Worm (Caenorhabditis elegans) whole organism, early embryonic: ENCODE measurements around the gene D2062.1.

Source experiments
- aly-1 ChIP-seq: sonication (generic microtip); optimal IDR thresholded peaks from 2 replicates; lab custom pipeline; 2016; ENCODE audit warnings: missing genetic modification characterization, missing compliant biosample characterization
- ceh-13 ChIP-seq: fragments of 200-800 bp; sonication (Bioruptor generic); optimal IDR thresholded peaks from 2 replicates; lab custom pipeline; 2018; ENCODE audit warnings: mild to moderate bottlenecking, missing genetic modification characterization, missing compliant biosample characterization

DNA sequence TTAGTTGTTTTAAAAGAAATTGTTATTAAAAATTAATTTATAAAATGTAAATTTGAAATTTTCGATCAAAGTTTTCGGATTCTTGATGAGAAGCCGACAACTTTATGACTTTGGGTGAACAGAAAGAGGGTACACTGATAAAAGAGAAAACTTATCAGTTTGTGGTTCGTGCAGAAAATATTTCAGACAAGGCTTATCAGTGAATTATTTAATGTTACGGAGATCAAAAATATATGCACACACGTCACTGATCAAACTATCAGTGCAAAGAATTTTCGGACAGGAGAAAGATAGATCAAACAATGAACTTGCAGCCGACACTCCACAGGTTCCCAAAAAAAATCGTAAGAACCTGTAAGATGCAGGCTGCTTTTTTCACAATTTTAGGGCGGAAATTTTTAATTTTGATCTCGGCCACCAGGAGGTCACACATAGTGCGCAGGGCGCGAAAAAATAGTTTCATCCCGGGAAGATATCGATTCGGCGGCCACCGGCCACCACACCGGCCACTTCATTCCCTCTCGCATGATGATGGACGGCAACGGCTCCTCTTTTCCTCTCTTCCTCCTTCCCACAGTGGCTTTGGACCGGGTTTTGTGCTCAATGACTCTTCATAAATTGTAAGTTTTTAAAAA is 46.4 kb downstream of the D2062.1 start, which contains the start of gene F22E5.17:
- TF ChIP-seq aly-1 (tag; lab: Kevin White, UChicago) = no peak
- no peak for TF ChIP-seq ceh-13 (GFP tag; lab: Kevin White, UChicago)
